Worm (Caenorhabditis elegans): Measurements from ENCODE around the gene lep-2.

ce11 chrIV:991647-992400 lies at the start of gene lep-2:
- TF ChIP-seq bed-1 (GFP tag; IDR thresholded peaks at IDR 0.05) (no peak), repo-1 (tag; optimal IDR thresholded peaks at IDR 0.05) (no peak), sptf-2 (GFP tag; optimal IDR thresholded peaks at IDR 0.05) (no peak), C17E4.6 (GFP tag; IDR thresholded peaks at IDR 0.05) (no peak)
